Fruit fly (Drosophila melanogaster): ENCODE data around the gene Megf8.

Megf8 gene

DNA sequence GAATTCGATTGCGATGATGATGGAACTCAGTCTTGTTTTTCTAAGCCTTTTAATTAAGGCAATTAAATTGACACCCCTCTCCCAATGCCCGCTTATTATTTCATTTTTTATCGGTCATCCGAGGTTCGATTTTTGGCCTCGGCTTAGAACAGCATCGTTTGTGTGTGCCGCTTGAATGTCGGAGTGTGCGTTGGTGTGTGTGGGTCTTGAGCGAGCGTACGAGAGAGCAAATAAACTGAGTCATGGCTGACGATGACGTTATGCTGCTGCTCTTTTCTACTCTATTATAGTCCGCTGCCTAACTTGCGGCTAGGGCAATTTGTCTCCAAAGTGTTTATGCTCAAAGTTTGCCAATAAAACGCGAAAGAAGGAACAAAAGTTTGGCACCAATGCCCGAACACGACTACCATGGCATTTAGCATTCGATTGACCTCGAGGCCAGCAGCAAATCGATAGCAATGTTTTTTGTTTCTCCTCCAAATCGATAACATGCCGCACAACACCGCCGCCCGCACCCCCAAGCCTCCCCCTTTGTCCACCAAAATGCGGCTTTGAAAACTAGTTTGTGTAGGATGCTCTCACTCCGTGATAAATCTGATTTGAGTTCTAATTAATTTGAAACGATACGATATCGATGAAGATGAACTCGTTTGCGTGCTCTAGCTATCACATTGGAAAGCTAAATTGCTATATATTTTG lies 42.3 kb downstream of the Megf8 start:
- TF ChIP-seq CG8478 (optimal IDR thresholded peaks at IDR 0.05) (no peak), EcR (GFP tag; optimal IDR thresholded peaks at IDR 0.05) (no peak), psq (optimal IDR thresholded peaks at IDR 0.05) (no peak)

DNA sequence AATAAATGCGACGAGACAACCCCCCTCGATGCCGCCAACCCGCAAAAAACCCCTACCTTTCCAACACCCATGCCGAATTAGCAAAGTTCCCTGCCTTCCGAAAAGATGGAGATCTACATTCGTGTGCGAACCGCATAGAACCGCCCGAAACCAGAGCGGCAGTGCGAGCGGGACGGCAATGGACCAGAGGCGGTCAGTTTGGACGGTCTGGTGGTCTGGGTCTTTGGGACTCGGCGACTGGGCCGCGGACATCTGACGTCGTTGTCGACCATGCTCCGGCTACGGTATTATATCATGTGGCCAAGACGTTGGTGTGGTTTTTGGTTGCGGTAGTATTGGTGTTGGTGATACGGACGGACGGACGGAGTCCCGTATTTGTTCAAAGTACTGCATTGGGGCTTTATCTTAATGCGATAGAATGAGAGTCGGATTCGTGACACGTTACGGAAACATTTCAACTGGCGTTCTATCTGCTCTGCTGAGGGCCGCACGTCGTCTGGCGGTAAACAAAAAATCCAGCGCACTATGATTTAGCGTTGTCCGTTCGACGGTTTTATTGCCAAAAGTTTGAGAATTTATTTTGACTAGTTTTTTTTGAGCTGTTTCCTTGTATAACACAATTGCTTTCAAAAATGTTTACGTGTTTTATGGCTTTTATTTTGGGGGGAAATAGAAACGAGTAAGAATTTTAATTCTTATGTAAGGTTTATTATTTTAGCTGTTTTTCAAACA lies 43.6 kb downstream of the Megf8 start:
- no peak for TF ChIP-seq CG8478 (optimal IDR thresholded peaks at IDR 0.05)
- no peak for TF ChIP-seq EcR (GFP tag; optimal IDR thresholded peaks at IDR 0.05)
- no peak for TF ChIP-seq pan (optimal IDR thresholded peaks at IDR 0.05)
- TF ChIP-seq usp (GFP tag; optimal IDR thresholded peaks at IDR 0.05): no peak
- no peak for TF ChIP-seq Dll (optimal IDR thresholded peaks at IDR 0.05)
- TF ChIP-seq psq (optimal IDR thresholded peaks at IDR 0.05): no peak

DNA sequence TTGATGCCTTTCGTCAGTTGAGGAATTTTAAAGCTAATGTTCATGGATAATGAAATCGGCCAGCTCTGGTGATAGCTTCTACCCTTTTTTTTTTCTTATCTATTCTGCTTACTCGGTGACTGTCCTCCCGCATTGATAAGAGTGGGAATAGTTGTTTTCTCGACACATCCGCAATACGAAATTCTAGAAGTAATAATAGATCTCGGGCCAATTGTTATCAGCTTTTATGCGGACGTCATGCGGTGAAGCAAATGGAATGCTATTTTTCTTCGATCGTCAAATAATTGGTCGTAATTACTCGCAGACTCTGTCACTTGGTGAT lies 44.2 kb downstream of the Megf8 start:
- no peak for TF ChIP-seq usp (GFP tag; optimal IDR thresholded peaks at IDR 0.05)
- TF ChIP-seq CG8478 (optimal IDR thresholded peaks at IDR 0.05): no peak
- TF ChIP-seq pan (optimal IDR thresholded peaks at IDR 0.05): no peak
- no peak for TF ChIP-seq Dll (optimal IDR thresholded peaks at IDR 0.05)
- no peak for TF ChIP-seq EcR (GFP tag; optimal IDR thresholded peaks at IDR 0.05)
- no peak for TF ChIP-seq psq (optimal IDR thresholded peaks at IDR 0.05)

DNA sequence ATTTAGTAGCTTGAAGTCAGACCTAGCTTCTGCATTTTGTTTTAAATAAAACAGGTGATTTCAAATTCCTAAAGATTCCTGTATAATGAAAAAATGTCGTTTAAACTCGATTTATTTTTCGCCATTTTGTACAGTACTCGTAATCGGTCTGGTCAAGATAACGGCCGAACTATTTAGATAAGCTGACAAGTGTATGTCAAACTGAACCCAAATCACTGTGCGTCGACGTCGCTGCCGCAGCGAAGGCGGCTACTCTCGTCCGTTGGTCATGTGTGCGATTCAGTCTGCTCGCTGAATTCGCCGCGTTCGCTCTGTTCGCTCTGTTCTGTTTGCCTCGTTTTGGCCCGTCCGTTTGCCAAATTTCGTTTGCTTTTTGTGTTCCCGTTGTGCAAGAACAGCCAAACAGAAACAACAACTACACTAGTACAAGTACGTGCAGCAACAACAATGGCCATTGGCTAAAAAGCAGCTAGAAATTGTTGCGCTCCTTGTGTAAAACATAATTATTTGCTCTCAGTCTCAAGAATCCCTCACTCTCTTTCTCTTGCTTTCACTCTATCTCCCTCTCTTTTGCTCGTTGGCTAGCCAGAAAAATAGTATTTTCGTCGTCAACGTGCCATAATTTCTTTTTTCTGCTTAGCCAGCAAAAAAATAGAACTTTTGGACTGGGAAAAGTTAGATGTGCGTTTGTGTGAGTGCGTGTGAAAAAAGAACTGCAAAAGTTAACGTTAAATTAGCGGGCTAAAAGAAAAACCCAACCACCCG lies 44.9 kb downstream of the Megf8 start:
- TF ChIP-seq Dll (optimal IDR thresholded peaks at IDR 0.05) (no peak), usp (GFP tag; optimal IDR thresholded peaks at IDR 0.05) (no peak), psq (optimal IDR thresholded peaks at IDR 0.05) (no peak), EcR (GFP tag; optimal IDR thresholded peaks at IDR 0.05) (no peak), CG8478 (optimal IDR thresholded peaks at IDR 0.05) (no peak), pan (optimal IDR thresholded peaks at IDR 0.05) (no peak)

DNA sequence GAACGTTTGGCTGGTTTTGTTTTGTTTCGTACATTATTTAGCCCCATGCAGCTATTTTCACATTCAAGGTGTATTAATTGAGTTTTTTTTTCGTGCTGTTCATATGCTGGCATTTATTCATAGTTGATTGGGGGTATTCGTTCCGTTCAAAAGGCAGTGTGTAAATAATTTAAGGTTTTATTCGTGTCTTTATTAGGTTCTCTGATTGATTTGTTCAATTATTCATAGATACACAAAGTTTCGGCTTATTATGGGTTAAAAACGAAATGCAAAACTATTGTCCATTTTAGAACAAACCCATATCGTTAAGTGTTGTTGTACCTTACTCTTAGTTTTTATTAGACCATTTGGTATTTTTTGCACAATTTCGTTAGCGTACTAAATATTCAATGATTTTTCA lies 48.2 kb downstream of the Megf8 start:
- no peak for TF ChIP-seq EcR (GFP tag; optimal IDR thresholded peaks at IDR 0.05)
- no peak for TF ChIP-seq CG8478 (optimal IDR thresholded peaks at IDR 0.05)
- TF ChIP-seq usp (GFP tag; optimal IDR thresholded peaks at IDR 0.05): no peak
- no peak for TF ChIP-seq Dll (optimal IDR thresholded peaks at IDR 0.05)
- TF ChIP-seq pan (optimal IDR thresholded peaks at IDR 0.05): no peak

DNA sequence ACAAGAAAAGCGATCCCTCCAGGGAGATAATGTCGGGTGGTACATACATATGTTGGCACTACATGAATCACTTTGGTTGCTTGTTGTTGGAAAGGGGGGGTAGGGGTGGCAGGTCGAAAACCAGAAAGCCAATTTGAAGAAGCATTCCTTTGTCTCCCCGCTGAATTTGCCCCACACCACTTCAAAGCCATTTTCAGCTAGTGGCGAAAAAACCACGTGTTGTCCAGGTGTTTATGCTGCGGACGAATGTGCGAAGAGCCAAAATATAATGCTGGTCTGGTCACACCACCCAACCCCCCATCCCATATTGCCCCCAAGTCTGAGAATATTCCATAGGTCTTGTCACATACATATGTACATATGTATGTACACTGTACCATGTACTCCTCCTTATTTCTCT lies 48.6 kb downstream of the Megf8 start:
- TF ChIP-seq usp (GFP tag; optimal IDR thresholded peaks at IDR 0.05): no peak
- no peak for TF ChIP-seq EcR (GFP tag; optimal IDR thresholded peaks at IDR 0.05)
- no peak for TF ChIP-seq psq (optimal IDR thresholded peaks at IDR 0.05)

DNA sequence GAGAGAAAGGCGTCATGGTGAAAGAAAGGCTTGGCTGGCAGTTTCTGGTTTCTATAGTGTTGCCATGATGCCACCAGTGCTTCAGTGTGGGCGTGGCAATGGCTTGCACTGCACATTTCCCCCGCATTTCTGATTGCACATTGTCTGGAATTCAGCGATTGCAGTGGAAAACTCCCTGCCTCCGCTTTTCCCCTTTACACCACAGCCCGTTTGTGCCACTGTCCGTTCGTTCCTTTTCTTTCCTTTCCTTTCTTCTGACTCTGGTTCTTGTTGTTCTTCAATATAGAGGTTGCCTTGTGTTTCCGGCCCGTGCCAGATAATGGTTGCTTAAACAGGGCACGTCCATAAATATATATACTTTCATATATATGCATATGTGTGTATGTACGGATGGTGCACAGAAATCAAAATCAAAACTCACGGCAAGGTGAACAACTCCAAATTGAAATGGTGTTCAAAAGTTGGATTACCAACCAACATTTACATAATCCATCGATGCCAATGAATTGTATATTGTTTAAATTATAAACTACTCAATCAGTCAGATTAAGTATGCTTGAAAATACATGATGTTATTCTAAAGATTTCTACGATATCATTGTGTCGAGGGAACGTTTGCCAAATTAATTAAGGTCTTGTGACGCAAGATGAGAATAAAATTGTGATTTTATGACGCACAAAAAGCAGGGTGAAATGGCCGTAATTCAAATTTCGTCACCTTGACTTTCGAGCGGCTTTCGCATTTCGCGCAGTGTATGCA lies 50.1 kb downstream of the Megf8 start:
- TF ChIP-seq usp (GFP tag; optimal IDR thresholded peaks at IDR 0.05) (no peak), psq (optimal IDR thresholded peaks at IDR 0.05) (no peak), EcR (GFP tag; optimal IDR thresholded peaks at IDR 0.05) (no peak), CG8478 (optimal IDR thresholded peaks at IDR 0.05) (no peak), pan (optimal IDR thresholded peaks at IDR 0.05) (no peak), Dll (optimal IDR thresholded peaks at IDR 0.05) (no peak)

DNA sequence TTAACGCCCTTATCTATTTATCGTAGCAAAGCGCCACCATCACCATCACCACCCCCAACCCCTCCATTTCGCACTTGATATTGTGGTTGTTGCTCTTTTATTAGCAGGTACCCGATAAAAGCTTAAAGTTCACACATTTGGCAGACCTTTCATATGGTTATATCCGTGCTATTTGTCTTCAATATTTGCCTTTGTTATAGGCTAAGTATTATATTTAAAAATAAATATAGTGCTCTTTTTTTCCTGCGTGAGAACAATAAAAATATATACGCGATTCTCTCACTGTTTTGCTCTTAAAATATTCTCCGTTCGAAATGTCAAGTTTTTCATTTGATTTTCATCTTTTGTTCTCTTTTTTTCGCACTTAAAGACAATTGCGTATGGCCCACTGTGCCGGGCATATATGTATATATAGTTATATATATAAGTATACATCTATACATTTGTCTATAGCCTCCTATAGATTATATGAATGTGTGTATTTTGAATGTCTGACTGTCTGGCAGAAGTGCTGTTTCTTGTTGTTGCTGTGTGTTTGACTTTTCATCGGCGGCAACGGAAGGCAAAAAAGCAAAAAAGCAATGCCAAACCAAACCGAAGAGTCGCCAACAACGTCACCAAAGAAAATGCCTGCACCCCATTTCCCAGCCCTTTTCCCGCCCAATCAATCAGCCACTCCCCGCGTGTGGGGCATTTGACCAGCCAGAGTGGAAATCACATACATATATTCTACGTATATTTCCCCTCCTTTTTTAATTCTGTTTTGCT lies 51.0 kb downstream of the Megf8 start:
- TF ChIP-seq CG8478 (optimal IDR thresholded peaks at IDR 0.05): no peak
- TF ChIP-seq psq (optimal IDR thresholded peaks at IDR 0.05): no peak

DNA sequence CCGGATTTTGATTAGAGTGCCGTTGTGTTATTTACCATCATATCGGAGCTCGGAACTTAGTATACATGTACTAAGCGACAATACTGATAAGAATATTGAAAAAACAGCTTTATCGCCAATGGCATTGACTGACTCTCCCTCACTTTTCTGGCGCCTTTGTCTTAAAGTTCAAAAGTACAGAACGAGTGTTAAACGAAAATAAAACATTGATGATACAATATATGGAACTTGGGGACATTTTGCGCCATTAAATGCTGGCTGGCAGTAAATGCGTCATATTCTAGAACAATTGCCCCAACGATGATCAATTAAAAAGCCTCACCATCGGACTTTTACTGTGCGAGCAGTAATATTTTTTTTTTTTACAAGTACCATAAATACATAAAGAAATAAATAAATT lies 51.9 kb downstream of the Megf8 start:
- TF ChIP-seq pan (optimal IDR thresholded peaks at IDR 0.05): no peak
- no peak for TF ChIP-seq EcR (GFP tag; optimal IDR thresholded peaks at IDR 0.05)
- TF ChIP-seq usp (GFP tag; optimal IDR thresholded peaks at IDR 0.05): no peak

DNA sequence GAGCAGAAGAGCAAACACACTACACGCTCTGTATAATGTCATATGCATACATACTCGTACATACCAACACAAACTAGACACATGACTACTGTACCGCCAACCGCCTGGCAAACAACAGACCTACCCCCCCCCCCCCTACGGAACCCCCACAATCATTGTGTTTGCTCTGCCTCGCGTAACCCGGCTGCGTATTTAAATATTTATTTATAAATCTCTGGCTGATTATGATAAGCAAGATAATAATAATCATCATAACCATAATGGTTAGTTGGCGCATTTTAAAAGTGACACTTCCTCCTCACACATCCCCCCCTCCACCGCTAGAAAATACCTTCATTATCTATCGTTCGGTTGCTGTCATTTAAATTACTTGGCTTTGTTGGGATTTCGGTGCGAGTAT lies 54.2 kb downstream of the Megf8 start:
- no peak for TF ChIP-seq CG8478 (optimal IDR thresholded peaks at IDR 0.05)
- TF ChIP-seq EcR (GFP tag; optimal IDR thresholded peaks at IDR 0.05): no peak
- no peak for TF ChIP-seq Dll (optimal IDR thresholded peaks at IDR 0.05)
- TF ChIP-seq pan (optimal IDR thresholded peaks at IDR 0.05): no peak
- no peak for TF ChIP-seq usp (GFP tag; optimal IDR thresholded peaks at IDR 0.05)
- TF ChIP-seq psq (optimal IDR thresholded peaks at IDR 0.05): no peak

Measured in whole organism.